Worm (Caenorhabditis elegans) whole organism, late embryonic: Measurements from ENCODE around the gene F56D5.5.

Experiments used
- F13H6.1 ChIP-seq: sonication (generic microtip); optimal IDR thresholded peaks from 2 replicates; lab custom pipeline; 2016; ENCODE audit warnings: missing genetic modification characterization, missing compliant biosample characterization
- K09A11.1 ChIP-seq: sonication (generic microtip); optimal IDR thresholded peaks from 2 replicates; lab custom pipeline; 2017; ENCODE audit warnings: antibody characterized with exemption, mild to moderate bottlenecking, missing genetic modification characterization, missing compliant biosample characterization; ENCODE audit not compliant: insufficient read depth
- T23F11.4 ChIP-seq: fragments of 200-800 bp; sonication (Bioruptor generic); optimal IDR thresholded peaks from 2 replicates; lab custom pipeline; 2018; ENCODE audit warnings: mild to moderate bottlenecking, missing genetic modification characterization, missing compliant biosample characterization
- Y22D7AL.16 ChIP-seq: sonication (generic microtip); optimal IDR thresholded peaks from 2 replicates; lab custom pipeline; 2016; ENCODE audit warnings: missing genetic modification characterization, missing compliant biosample characterization
- ceh-2 ChIP-seq: sonication (generic microtip); optimal IDR thresholded peaks from 2 replicates; lab custom pipeline; 2016; ENCODE audit warnings: missing genotype, missing genetic modification characterization, missing compliant biosample characterization
- ceh-30 ChIP-seq: fragments of 150-350 bp; optimal IDR thresholded peaks from 2 replicates; lab custom pipeline; 2014; ENCODE audit warnings: missing biosample characterization, missing genetic modification characterization
- ceh-34 ChIP-seq: sonication (generic microtip); optimal IDR thresholded peaks from 2 replicates; lab custom pipeline; 2016; ENCODE audit warnings: mild to moderate bottlenecking, missing genetic modification characterization, missing compliant biosample characterization
- ceh-48 ChIP-seq: sonication (generic microtip); optimal IDR thresholded peaks from 2 replicates; lab custom pipeline; 2016; ENCODE audit warnings: missing genetic modification characterization, inconsistent platforms, missing compliant biosample characterization
- ceh-6 ChIP-seq: fragments of 200-800 bp; sonication (Bioruptor generic); optimal IDR thresholded peaks from 2 replicates; lab custom pipeline; 2018; ENCODE audit warnings: mild to moderate bottlenecking, missing genetic modification characterization, missing compliant biosample characterization
- dmd-4 ChIP-seq: sonication (generic microtip); optimal IDR thresholded peaks from 2 replicates; lab custom pipeline; 2016; ENCODE audit warnings: borderline replicate concordance, missing genetic modification characterization, missing compliant biosample characterization
- elt-2 ChIP-seq: sonication (generic microtip); optimal IDR thresholded peaks from 2 replicates; lab custom pipeline; 2016; ENCODE audit warnings: missing genetic modification reagents, missing genetic modification characterization, missing compliant biosample characterization
- elt-4 ChIP-seq: sonication (generic microtip); optimal IDR thresholded peaks from 2 replicates; lab custom pipeline; 2016; ENCODE audit warnings: missing genetic modification characterization, missing compliant biosample characterization
- ets-4 ChIP-seq: sonication (generic microtip); optimal IDR thresholded peaks from 2 replicates; lab custom pipeline; 2016; ENCODE audit warnings: missing genetic modification characterization, missing compliant biosample characterization
- hlh-13 ChIP-seq: fragments of 200-800 bp; sonication (Bioruptor generic); optimal IDR thresholded peaks from 2 replicates; lab custom pipeline; 2018; ENCODE audit warnings: mild to moderate bottlenecking, missing genetic modification characterization, missing compliant biosample characterization
- hlh-6 ChIP-seq: sonication (generic microtip); optimal IDR thresholded peaks from 2 replicates; lab custom pipeline; 2016; ENCODE audit warnings: missing genotype, missing genetic modification characterization, missing compliant biosample characterization
- lim-6 ChIP-seq: sonication (generic microtip); optimal IDR thresholded peaks from 2 replicates; lab custom pipeline; 2016; ENCODE audit warnings: missing genetic modification characterization, missing compliant biosample characterization
- lin-11 ChIP-seq: fragments of 200-800 bp; sonication (Bioruptor generic); optimal IDR thresholded peaks from 2 replicates; lab custom pipeline; 2018; ENCODE audit warnings: mild to moderate bottlenecking, missing genetic modification characterization, missing compliant biosample characterization
- madf-2 ChIP-seq: sonication (generic microtip); optimal IDR thresholded peaks from 2 replicates; lab custom pipeline; 2017; ENCODE audit warnings: missing genetic modification characterization, missing compliant biosample characterization
- mec-3 ChIP-seq: sonication (generic microtip); optimal IDR thresholded peaks from 2 replicates; lab custom pipeline; 2016; ENCODE audit warnings: borderline replicate concordance, missing genetic modification characterization, missing compliant biosample characterization
- nfya-1 ChIP-seq: sonication (generic microtip); optimal IDR thresholded peaks from 2 replicates; lab custom pipeline; 2017; ENCODE audit warnings: missing genetic modification characterization, mild to moderate bottlenecking, missing compliant biosample characterization, antibody characterized with exemption, moderate library complexity
- npax-4 ChIP-seq: sonication (generic microtip); optimal IDR thresholded peaks from 2 replicates; lab custom pipeline; 2016; ENCODE audit warnings: missing genetic modification characterization, missing compliant biosample characterization
- pat-9 ChIP-seq: fragments of 200-800 bp; sonication (Bioruptor generic); optimal IDR thresholded peaks from 2 replicates; lab custom pipeline; 2018; ENCODE audit warnings: mild to moderate bottlenecking, missing genetic modification characterization, moderate library complexity, missing compliant biosample characterization
- pax-1 ChIP-seq: fragments of 150-350 bp; optimal IDR thresholded peaks from 2 replicates; lab custom pipeline; 2014; ENCODE audit warnings: missing biosample characterization, missing genetic modification characterization
- pqm-1 ChIP-seq: sonication (generic microtip); optimal IDR thresholded peaks from 2 replicates; lab custom pipeline; 2016; ENCODE audit warnings: missing genetic modification characterization, missing compliant biosample characterization
- pros-1 ChIP-seq: fragments of 150-350 bp; optimal IDR thresholded peaks from 2 replicates; lab custom pipeline; 2014; ENCODE audit warnings: missing biosample characterization, missing genetic modification reagents, missing genetic modification characterization
- tbx-2 ChIP-seq: sonication (generic microtip); optimal IDR thresholded peaks from 2 replicates; lab custom pipeline; 2016; ENCODE audit warnings: missing genetic modification characterization, missing compliant biosample characterization
- ttx-3 ChIP-seq: sonication (generic microtip); optimal IDR thresholded peaks from 2 replicates; lab custom pipeline; 2016; ENCODE audit warnings: missing genetic modification reagents, missing genetic modification characterization, missing compliant biosample characterization
- unc-3 ChIP-seq, 2 experiments: fragments of 200-800 bp in 1 of 2; sonication (Bioruptor generic) in 1 of 2; sonication (generic microtip) in 1 of 2; conservative IDR thresholded peaks in 1 of 2; optimal IDR thresholded peaks in 1 of 2; 2 replicates each; pipeline versions ENCODE4 v1.3.6 to Lab custom; 2016 to 2022; ENCODE audit warnings: missing compliant biosample characterization in 2 of 2, missing genetic modification characterization in 2 of 2, missing genetic modification reagents in 1 of 2
- unc-55 ChIP-seq: sonication (generic microtip); optimal IDR thresholded peaks from 2 replicates; lab custom pipeline; 2017; ENCODE audit warnings: missing biosample characterization, missing genetic modification reagents, missing genetic modification characterization
- ztf-16 ChIP-seq: sonication (generic microtip); optimal IDR thresholded peaks from 2 replicates; lab custom pipeline; 2017; ENCODE audit warnings: missing genetic modification characterization, missing compliant biosample characterization

The F56D5.5 gene

DNA sequence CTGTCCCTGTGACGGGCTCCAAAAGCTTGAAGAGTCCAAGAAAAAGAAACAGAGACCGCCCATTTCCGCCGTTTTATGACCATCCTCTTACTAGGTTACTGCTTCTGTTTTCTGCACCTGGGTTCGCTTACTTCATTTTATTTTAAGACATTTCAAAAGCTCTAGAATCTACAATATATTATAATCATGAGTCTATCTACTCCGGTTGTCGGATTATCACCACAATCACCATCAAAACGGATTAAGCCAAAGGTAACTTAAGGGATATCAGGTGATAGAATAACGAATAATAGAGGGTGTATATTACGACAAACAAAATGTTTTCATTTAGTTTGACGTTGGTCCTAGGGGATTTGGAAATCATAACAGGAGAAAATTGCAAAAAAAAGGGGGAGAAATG lies 24.4 kb upstream of the F56D5.5 start:
- no peak for TF ChIP-seq ttx-3 (tag; lab: Kevin White, UChicago)
- no peak for TF ChIP-seq unc-3 (GFP tag; conservative IDR thresholded peaks at IDR 0.05; lab: Robert Waterston, UW)
- TF ChIP-seq unc-3 (tag; optimal IDR thresholded peaks at IDR 0.05; lab: Kevin White, UChicago): no peak
- no peak for TF ChIP-seq T23F11.4 (GFP tag; lab: Kevin White, UChicago)
- TF ChIP-seq ceh-6 (GFP tag; lab: Kevin White, UChicago): no peak
- TF ChIP-seq ceh-34 (tag; lab: Kevin White, UChicago): no peak
- no peak for TF ChIP-seq lim-6 (tag; lab: Kevin White, UChicago)
- no peak for TF ChIP-seq tbx-2 (tag; lab: Kevin White, UChicago)
- no peak for TF ChIP-seq pat-9 (tag; lab: Kevin White, UChicago)
- TF ChIP-seq pros-1: no peak

DNA sequence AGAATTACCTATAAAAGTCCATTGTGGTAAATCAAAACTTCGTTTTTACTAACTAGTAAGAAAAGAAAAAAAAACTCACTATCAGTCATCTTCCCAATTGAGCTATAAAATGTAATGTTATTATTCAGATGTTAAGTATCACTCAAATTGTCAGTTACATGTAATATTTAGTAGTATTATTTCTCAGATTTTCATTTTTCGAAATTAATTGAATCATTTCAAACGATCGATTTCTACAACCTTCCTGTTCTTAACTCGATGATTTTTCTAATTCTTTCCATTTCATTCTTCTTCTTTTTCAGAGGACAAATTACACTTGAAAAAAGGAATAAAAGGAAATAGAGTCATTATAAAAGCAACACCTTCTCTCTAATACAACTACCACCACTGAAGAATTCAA lies 20.1 kb upstream of the F56D5.5 start, which contains the start of gene F59B8.1:
TSS of gene F59B8.1 (plus strand) at position 301 of the 400 bp plus-strand sequence.
- TF ChIP-seq elt-2 (tag; lab: Kevin White, UChicago) (no peak), ceh-2 (tag; lab: Kevin White, UChicago) (no peak)

DNA sequence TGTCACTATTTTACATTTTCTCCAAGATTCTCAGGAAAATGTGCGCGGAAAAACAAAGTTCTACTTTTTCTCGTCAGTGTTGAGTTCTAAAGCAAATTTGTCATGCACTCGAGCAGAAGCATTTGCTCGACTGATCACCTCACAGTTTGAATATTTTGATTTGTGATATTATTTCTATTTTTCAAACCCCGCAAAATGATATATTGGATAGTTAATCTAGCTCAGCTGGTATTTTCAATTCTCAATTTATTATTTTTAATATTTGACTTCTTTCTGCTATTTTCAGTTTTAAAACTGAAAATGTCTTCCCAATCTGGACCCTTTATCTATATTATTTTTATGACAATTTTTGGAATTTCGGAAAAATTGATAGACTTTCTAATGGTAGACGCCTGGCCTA lies 15.2 kb upstream of the F56D5.5 start, which contains the start of gene srxa-2:
TSS of gene srxa-2 (plus strand) at position 301 of the 400 bp plus-strand sequence.
- no peak for TF ChIP-seq ztf-16 (tag; lab: Kevin White, UChicago)

DNA sequence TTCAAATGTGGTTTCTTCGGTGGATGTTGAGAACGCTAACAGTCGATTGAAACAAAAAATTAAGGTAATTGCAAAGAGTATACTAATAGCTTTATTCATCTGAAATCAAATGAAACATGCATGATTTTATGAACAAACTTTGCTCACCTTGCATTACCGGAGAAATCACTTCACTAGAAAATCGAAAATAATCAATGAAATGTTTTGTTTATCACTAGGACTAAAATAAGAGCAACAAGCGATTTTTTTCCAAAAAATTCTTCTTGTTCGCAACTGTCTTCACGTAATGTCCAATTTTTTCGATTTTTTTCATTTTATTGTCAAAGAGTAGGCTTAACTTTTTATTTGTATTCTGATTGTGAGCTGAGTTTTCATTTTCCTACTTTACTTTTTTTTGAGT lies 14.5 kb upstream of the F56D5.5 start, which contains the start of gene F56D5.9:
TSS of gene F56D5.9 (minus strand) at position 101 of the 400 bp plus-strand sequence.
- TF ChIP-seq pax-1 (tag; lab: Kevin White, UChicago) (no peak), madf-2 (no peak), nfya-1 (tag; lab: Kevin White, UChicago) (no peak), npax-4 (no peak), lin-11 (tag; lab: Kevin White, UChicago) (no peak), lim-6 (tag; lab: Kevin White, UChicago) (no peak), elt-4 (tag; lab: Kevin White, UChicago) (no peak), pqm-1 (tag; lab: Kevin White, UChicago) (no peak), mec-3 (tag; lab: Kevin White, UChicago) (no peak), F13H6.1 (tag; lab: Kevin White, UChicago) (no peak), K09A11.1 (no peak), ets-4 (tag; lab: Kevin White, UChicago) (no peak), unc-55 (GFP tag; lab: Kevin White, UChicago) (no peak)

DNA sequence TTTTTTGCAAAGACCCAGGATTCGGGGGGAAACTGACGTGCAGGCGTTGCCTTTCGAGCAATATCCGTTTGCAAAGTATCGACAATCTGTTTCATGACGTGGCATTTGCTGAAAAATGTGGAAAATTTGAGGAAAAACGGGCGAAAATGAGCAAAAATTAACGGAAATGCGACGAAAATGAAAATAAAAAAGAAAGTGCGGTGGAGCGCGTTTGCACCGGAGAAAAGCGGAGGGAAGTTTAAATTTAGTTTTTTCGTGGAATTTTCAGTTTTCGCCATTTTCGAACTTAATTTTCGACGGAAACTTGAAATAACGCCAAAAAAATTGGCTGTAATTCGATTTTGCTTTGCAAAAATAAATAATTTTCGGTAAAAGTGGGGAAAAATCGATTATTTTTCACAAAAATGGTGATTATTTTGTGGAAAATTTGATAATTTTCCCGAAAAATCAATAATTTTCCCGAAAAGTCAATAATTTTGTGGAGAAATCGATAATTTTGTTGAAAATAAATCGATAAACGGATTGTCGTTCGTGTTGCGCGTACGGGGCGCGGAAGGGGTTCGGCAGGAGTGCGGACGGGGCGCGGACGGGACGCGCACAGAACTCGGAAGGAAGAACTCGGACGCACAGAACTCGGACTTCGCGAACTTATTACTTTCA lies 4.0 kb downstream of the F56D5.5 start:
- peak; percentile 36 for TF ChIP-seq ceh-48 (tag; lab: Kevin White, UChicago)
- no peak for TF ChIP-seq ttx-3 (tag; lab: Kevin White, UChicago)
- TF ChIP-seq dmd-4: no peak
- TF ChIP-seq ceh-30 (tag; lab: Kevin White, UChicago): no peak
- TF ChIP-seq hlh-13 (GFP tag; lab: Kevin White, UChicago): no peak
- TF ChIP-seq elt-2 (tag; lab: Kevin White, UChicago): no peak
- no peak for TF ChIP-seq hlh-6

DNA sequence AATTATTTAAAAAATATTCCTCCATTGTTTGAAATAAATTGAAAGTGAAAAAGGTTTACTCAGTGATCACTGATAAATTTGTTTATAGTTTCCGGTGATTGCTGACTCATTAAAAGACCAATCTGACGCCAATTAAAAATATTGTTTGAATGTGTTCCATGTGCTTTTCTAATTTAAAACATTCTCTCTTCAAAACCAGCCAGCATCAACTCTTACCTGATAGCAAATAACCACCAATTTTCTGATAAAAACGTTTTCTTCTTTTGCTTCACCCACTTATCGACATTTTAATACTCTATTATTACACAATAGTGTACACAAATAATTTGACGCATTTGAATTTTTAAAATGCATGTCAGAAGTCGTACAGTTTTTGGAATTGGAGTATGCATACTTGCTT lies 6.2 kb downstream of the F56D5.5 start, which contains the start of gene F56D5.6:
TSS of gene F56D5.6 (plus strand) at position 208 of the 400 bp plus-strand sequence.
- TF ChIP-seq ceh-2 (tag; lab: Kevin White, UChicago) (no peak), elt-2 (tag; lab: Kevin White, UChicago) (no peak), ttx-3 (tag; lab: Kevin White, UChicago) (no peak), Y22D7AL.16 (tag; lab: Kevin White, UChicago) (no peak)
